Worm (Caenorhabditis elegans) whole organism, early embryonic: ENCODE data around the gene sra-39.

Source experiments
- B0310.2 ChIP-seq: sonication (generic microtip); optimal IDR thresholded peaks from 2 replicates; lab custom pipeline; 2016; ENCODE audit warnings: mild to moderate bottlenecking, missing genetic modification characterization, missing compliant biosample characterization
- F13C5.2 ChIP-seq: sonication (generic microtip); optimal IDR thresholded peaks from 2 replicates; lab custom pipeline; 2017; ENCODE audit warnings: mild to moderate bottlenecking, missing genetic modification characterization, inconsistent platforms, missing compliant biosample characterization
- ama-1 ChIP-seq: fragments of 150-350 bp; optimal IDR thresholded peaks from 2 replicates; lab custom pipeline; 2014
- ceh-13 ChIP-seq: fragments of 200-800 bp; sonication (Bioruptor generic); optimal IDR thresholded peaks from 2 replicates; lab custom pipeline; 2018; ENCODE audit warnings: mild to moderate bottlenecking, missing genetic modification characterization, missing compliant biosample characterization
- ceh-36 ChIP-seq: sonication (generic microtip); optimal IDR thresholded peaks from 2 replicates; lab custom pipeline; 2016; ENCODE audit warnings: missing genetic modification characterization, inconsistent platforms, missing compliant biosample characterization
- ets-7 ChIP-seq: sonication (generic microtip); optimal IDR thresholded peaks from 2 replicates; lab custom pipeline; 2016; ENCODE audit warnings: missing genotype, missing genetic modification characterization, missing compliant biosample characterization
- flt-1 ChIP-seq: fragments of 200-800 bp; sonication (Bioruptor generic); IDR thresholded peaks from 2 replicates; pipeline ENCODE4 v1.3.6; 2022; ENCODE audit warnings: missing genetic modification characterization, missing compliant biosample characterization
- hmbx-1 ChIP-seq: sonication (generic microtip); optimal IDR thresholded peaks from 2 replicates; lab custom pipeline; 2016; ENCODE audit warnings: mild to moderate bottlenecking, missing genetic modification characterization, missing compliant biosample characterization
- hmg-4 ChIP-seq: fragments of 200-800 bp; sonication (Bioruptor generic); optimal IDR thresholded peaks from 2 replicates; lab custom pipeline; 2018; ENCODE audit warnings: mild to moderate bottlenecking, missing genetic modification characterization, missing compliant biosample characterization
- pes-1 ChIP-seq: fragments of 200-800 bp; sonication (Bioruptor generic); IDR thresholded peaks from 2 replicates; pipeline ENCODE4 v1.3.6; 2022; ENCODE audit warnings: missing genetic modification reagents, missing genetic modification characterization, missing compliant biosample characterization
- scrt-1 ChIP-seq: fragments of 200-800 bp; sonication (Bioruptor generic); IDR thresholded peaks from 2 replicates; pipeline ENCODE4 v1.3.6; 2022; ENCODE audit warnings: missing genetic modification characterization, missing compliant biosample characterization
- sea-1 ChIP-seq: fragments of 200-800 bp; sonication (Bioruptor generic); conservative IDR thresholded peaks from 2 replicates; pipeline ENCODE4 v1.3.6; 2022; ENCODE audit warnings: missing genetic modification characterization, missing compliant biosample characterization
- tbx-11 ChIP-seq: fragments of 200-800 bp; sonication (Bioruptor generic); IDR thresholded peaks from 2 replicates; pipeline ENCODE4 v1.3.6; 2022; ENCODE audit warnings: missing genetic modification characterization, missing compliant biosample characterization

DNA sequence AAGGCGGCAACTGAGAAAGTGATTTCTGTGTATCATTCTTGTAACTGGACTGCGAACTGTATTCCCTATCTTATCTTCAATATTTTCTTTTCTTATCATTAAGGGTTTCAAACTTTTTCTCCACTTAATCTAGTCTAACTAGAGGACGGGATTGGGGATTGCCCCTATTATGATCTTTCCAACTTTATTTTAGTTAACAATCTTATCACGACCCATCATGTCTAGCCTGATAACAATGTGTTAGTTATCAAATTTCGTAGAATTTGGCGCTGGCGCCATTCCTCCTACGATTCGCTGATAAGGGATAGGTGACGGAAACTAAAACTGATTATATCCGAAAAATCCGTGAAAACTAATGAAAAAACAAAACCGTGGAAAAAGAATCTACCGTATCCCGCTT, 34.1 kb upstream of the sra-39 start:
- TF ChIP-seq tbx-11 (GFP tag; lab: Robert Waterston, UW) (no peak), scrt-1 (GFP tag; lab: Robert Waterston, UW) (no peak), ceh-13 (no peak), ama-1 (no peak), ets-7 (no peak), F13C5.2 (tag; lab: Kevin White, UChicago) (no peak), flt-1 (GFP tag; lab: Robert Waterston, UW) (no peak), ceh-36 (no peak), B0310.2 (tag; lab: Kevin White, UChicago) (no peak), hmbx-1 (tag; lab: Kevin White, UChicago) (no peak), hmg-4 (no peak), sea-1 (GFP tag; lab: Robert Waterston, UW) (no peak), pes-1 (GFP tag; lab: Robert Waterston, UW) (no peak)
